Fruit fly (Drosophila melanogaster) whole organism, adult: ENCODE data around the gene vig.

Source experiments
- CG14711 ChIP-seq: fragments of 200-800 bp; sonication (Bioruptor generic); optimal IDR thresholded peaks from 2 replicates; lab custom pipeline; 2018; ENCODE audit warnings: missing biosample characterization, mild to moderate bottlenecking, missing genetic modification characterization, moderate library complexity
- CG33017 ChIP-seq: fragments of 200-800 bp; sonication (Bioruptor generic); optimal IDR thresholded peaks from 2 replicates; lab custom pipeline; 2018; ENCODE audit warnings: missing biosample characterization, mild to moderate bottlenecking, missing genetic modification characterization, moderate library complexity
- Clk ChIP-seq: fragments of 200-800 bp; sonication (Bioruptor generic); optimal IDR thresholded peaks from 2 replicates; lab custom pipeline; 2017; ENCODE audit warnings: missing biosample characterization, missing genetic modification characterization
- bab1 ChIP-seq: fragments of 200-800 bp; sonication (Bioruptor generic); optimal IDR thresholded peaks from 3 replicates; lab custom pipeline; 2019; ENCODE audit warnings: missing biosample characterization, mild to moderate bottlenecking, missing genetic modification characterization, moderate library complexity
- kay ChIP-seq: fragments of 200-800 bp; sonication (Bioruptor generic); peaks from one replicate; lab custom pipeline; 2016; ENCODE audit warnings: missing biosample characterization, missing genetic modification characterization, borderline replicate concordance
- tj ChIP-seq: fragments of 200-800 bp; sonication (Bioruptor generic); optimal IDR thresholded peaks from 3 replicates; lab custom pipeline; 2017; ENCODE audit warnings: missing biosample characterization, mild to moderate bottlenecking, missing genetic modification characterization, moderate library complexity
- toe ChIP-seq: fragments of 200-800 bp; sonication (Bioruptor generic); optimal IDR thresholded peaks from 2 replicates; lab custom pipeline; 2016; ENCODE audit warnings: missing biosample characterization, missing genetic modification characterization

DNA sequence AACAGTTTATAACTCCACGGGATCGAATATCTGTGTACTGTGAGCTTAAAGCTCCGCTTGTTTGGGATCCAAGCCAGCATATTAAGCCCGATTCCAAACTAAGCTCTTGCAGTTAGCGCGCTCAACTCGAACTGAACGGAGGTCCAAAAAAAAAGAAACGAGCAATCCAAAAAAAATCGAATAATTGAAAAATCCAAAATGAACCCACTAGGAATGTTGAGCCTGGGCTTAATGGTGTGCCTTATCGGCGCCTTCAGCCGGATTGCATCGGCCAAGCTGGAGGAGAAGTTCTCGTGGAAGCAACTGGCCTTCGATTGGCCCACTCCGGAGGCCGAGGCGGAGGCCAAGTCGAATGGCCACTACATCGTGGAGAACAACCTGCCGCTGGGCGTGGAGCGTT lies 34.8 kb downstream of the vig start, which contains the start of gene yellow-c:
- TF ChIP-seq toe (GFP tag; lab: Kevin White, UChicago) (no peak), CG14711 (tag; lab: Kevin White, UChicago) (no peak), tj (GFP tag; lab: Kevin White, UChicago) (no peak), kay (GFP tag; lab: Kevin White, UChicago) (no peak), CG33017 (tag; lab: Kevin White, UChicago) (no peak), Clk (no peak), bab1 (GFP tag; lab: Kevin White, UChicago) (no peak)
